Worm (Caenorhabditis elegans): ENCODE results near the gene T08G5.2.

- no peak for TF ChIP-seq flt-1 (GFP tag; IDR thresholded peaks at IDR 0.05)
- TF ChIP-seq T22C8.4 (GFP tag; IDR thresholded peaks at IDR 0.05): no peak
- no peak for TF ChIP-seq ztf-23 (GFP tag; IDR thresholded peaks at IDR 0.05)
Measured at ce11 chrV:14003587-14004156, 22.4 kb downstream of the T08G5.2 start.
